Worm (Caenorhabditis elegans) whole organism, midembryonic: Measurements from ENCODE around the gene srx-26.

Experiments
- T22C8.4 ChIP-seq: fragments of 200-800 bp; sonication (Bioruptor generic); IDR thresholded peaks from 2 replicates; pipeline ENCODE4 v1.3.6; 2022; ENCODE audit warnings: missing genetic modification characterization, missing compliant biosample characterization
- cog-1 ChIP-seq: sonication (generic microtip); optimal IDR thresholded peaks from 2 replicates; lab custom pipeline; 2016; ENCODE audit warnings: missing genetic modification characterization, missing compliant biosample characterization
- flt-1 ChIP-seq: fragments of 200-800 bp; sonication (Bioruptor generic); IDR thresholded peaks from 2 replicates; pipeline ENCODE4 v1.3.6; 2022; ENCODE audit warnings: missing genetic modification characterization, missing compliant biosample characterization
- klf-2 ChIP-seq: fragments of 200-800 bp; sonication (Bioruptor generic); conservative IDR thresholded peaks from 2 replicates; pipeline ENCODE4 v1.3.6; 2022; ENCODE audit warnings: missing genetic modification reagents, missing genetic modification characterization, missing compliant biosample characterization
- med-1 ChIP-seq: sonication (generic microtip); optimal IDR thresholded peaks from 2 replicates; lab custom pipeline; 2017; ENCODE audit warnings: missing genetic modification characterization, mild to moderate bottlenecking, missing compliant biosample characterization, antibody characterized with exemption, missing genetic modification reagents; ENCODE audit not compliant: insufficient read depth
- tab-1 ChIP-seq: fragments of 200-800 bp; sonication (Bioruptor generic); IDR thresholded peaks from 2 replicates; pipeline ENCODE4 v1.3.6; 2022; ENCODE audit warnings: missing genetic modification characterization, missing compliant biosample characterization
- ztf-23 ChIP-seq: fragments of 200-800 bp; sonication (Bioruptor generic); IDR thresholded peaks from 2 replicates; pipeline ENCODE4 v1.3.6; 2022; ENCODE audit warnings: missing genetic modification reagents, missing genetic modification characterization, missing compliant biosample characterization
- ztf-29 ChIP-seq: fragments of 200-800 bp; sonication (Bioruptor generic); IDR thresholded peaks from 2 replicates; pipeline ENCODE4 v1.3.6; 2022; ENCODE audit warnings: missing genetic modification reagents, missing genetic modification characterization, missing compliant biosample characterization

DNA sequence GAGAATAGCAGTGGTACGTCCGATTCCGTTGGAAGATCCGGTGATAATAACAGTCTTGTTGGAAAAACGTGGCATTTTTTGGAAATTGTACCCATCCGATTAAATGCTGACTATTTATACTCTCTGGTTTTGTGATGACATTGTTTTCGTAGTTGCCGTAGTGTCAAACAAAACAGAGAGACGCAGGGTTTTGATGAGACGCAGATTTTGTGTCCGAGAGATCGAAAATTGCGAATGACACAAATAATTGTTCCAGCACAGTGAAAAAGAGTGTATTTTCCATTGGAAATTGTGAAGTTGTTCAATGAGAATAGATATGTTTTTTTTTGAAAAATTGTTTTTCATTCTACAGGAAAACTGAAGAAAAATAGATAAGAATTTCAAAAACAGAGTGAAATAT is 10.2 kb upstream of the srx-26 start, which contains the start of gene R05D8.7:
- no peak for TF ChIP-seq ztf-23 (GFP tag; lab: Robert Waterston, UW)
- no peak for TF ChIP-seq med-1 (GFP tag; lab: Kevin White, UChicago)
- TF ChIP-seq ztf-29 (GFP tag; lab: Robert Waterston, UW) = no peak
- no peak for TF ChIP-seq T22C8.4 (GFP tag; lab: Robert Waterston, UW)
- no peak for TF ChIP-seq flt-1 (GFP tag; lab: Robert Waterston, UW)
- TF ChIP-seq klf-2 (GFP tag; lab: Robert Waterston, UW) = no peak
- TF ChIP-seq cog-1 (tag; lab: Kevin White, UChicago) = no peak
- TF ChIP-seq tab-1 (GFP tag; lab: Robert Waterston, UW) = no peak
